Worm (Caenorhabditis elegans): ENCODE measurements around the gene aat-8.

aat-8 gene

ce11 chrIV:3817253-3817652, 47.6 kb downstream of the aat-8 start:
- TF ChIP-seq lin-39 (tag; optimal IDR thresholded peaks at IDR 0.05) (no peak), dmd-6 (GFP tag; IDR thresholded peaks at IDR 0.05) (0 out of 2 replicates have a peak, but pooled peaks have one; percentile 14), set-16 (GFP tag; IDR thresholded peaks at IDR 0.05) (no peak), nhr-28 (tag; optimal IDR thresholded peaks at IDR 0.05) (peak; percentile 5), unc-62 (GFP tag; optimal IDR thresholded peaks at IDR 0.05 in 1 of 2) (peak in 1 of 2 experiments; percentile 86), unc-62 (tag; optimal IDR thresholded peaks at IDR 0.05) (no peak), nhr-42 (GFP tag; IDR thresholded peaks at IDR 0.05) (no peak), nhr-6 (tag; optimal IDR thresholded peaks at IDR 0.05) (no peak), F49E8.2 (tag; optimal IDR thresholded peaks at IDR 0.05; ENCODE audit: borderline replicate concordance) (no peak), aha-1 (tag) (peak; percentile 8)

DNA sequence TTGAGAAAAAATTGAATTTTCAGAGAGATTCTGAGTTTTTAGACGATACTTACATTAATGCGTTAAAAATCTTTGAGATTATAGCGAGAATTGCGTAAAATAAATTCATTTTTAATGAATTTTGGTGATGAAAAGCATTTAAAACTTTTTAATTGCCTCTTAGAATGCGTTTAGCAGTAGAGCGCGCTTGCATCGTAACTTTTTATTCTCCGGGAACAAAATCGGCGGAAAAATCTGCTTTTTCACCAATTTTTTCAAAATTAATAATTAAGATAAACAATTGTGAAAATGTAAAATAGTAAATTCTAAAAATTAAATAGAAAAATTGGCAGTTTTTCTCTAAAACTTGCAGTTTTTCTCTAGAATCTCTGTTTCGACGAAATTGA, 49.6 kb downstream of the aat-8 start:
- TF ChIP-seq lin-38 (GFP tag; IDR thresholded peaks at IDR 0.05) = peak; percentile 81
- TF ChIP-seq set-16 (GFP tag; IDR thresholded peaks at IDR 0.05) = 0 out of 2 replicates have a peak, but pooled peaks have one; percentile 0
- peak; percentile 9 for TF ChIP-seq unc-130 (GFP tag; optimal IDR thresholded peaks at IDR 0.05)
- no peak for TF ChIP-seq hmg-1.1 (GFP tag; IDR thresholded peaks at IDR 0.05)
- peak in 1 of 2 experiments; percentile 39 for TF ChIP-seq unc-62 (GFP tag; optimal IDR thresholded peaks at IDR 0.05 in 1 of 2)
- no peak for TF ChIP-seq unc-62 (tag; optimal IDR thresholded peaks at IDR 0.05)
- no peak for TF ChIP-seq fkh-10 (GFP tag; optimal IDR thresholded peaks at IDR 0.05)

DNA sequence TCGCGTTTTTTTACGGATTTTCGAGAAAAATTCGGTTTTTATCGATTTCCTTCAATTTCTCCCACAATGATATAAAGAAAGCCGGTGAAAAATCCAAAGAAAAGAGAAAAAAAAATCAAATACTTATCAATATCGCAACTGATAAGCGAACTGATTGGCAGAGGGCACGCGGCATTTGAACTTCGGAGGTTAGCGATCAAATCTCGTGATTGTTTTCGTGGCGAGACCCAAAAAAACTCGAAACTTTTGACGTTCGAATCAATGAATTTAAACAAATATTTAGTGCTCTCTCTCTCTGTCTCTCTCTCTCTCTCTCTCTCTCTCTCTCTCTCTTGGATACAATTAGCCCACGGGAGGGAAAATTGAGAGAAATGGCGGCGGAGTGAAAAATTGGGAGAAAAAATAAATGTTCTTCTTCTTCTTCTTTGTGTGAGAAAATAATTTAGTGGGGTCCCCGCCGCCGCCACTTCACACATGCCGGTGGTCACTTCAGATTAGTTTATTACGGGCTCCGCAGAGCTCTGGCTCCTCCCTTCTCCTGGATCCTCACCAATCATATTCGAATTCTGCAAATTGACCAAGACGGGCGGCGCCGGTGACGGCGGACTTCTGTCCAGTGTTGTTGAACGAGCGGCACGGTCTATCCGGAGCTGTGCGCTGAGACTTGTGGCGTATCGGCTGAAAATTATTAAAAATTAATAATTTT, 50.1 kb downstream of the aat-8 start:
- no peak for TF ChIP-seq ZK337.2 (GFP tag; IDR thresholded peaks at IDR 0.05)
- TF ChIP-seq pqm-1 (tag; optimal IDR thresholded peaks at IDR 0.05) = peak; percentile 43
- peak; percentile 0 for TF ChIP-seq mep-1 (tag; optimal IDR thresholded peaks at IDR 0.05)
- no peak for TF ChIP-seq daf-16 (GFP tag; optimal IDR thresholded peaks at IDR 0.05)
- peak; percentile 47 for TF ChIP-seq daf-16 (tag; optimal IDR thresholded peaks at IDR 0.05)
- TF ChIP-seq set-16 (GFP tag; IDR thresholded peaks at IDR 0.05) = peak; percentile 53
- TF ChIP-seq nhr-41 (GFP tag; IDR thresholded peaks at IDR 0.05) = peak; percentile 71; the same call in 1 of the 2 replicates
- TF ChIP-seq dve-1 (tag; optimal IDR thresholded peaks at IDR 0.05; ENCODE audit: insufficient read depth) = peak; percentile 54
- TF ChIP-seq ceh-32 (tag; optimal IDR thresholded peaks at IDR 0.05; ENCODE audit: poor library complexity) = no peak
- peak; percentile 49; the same call in 1 of the 2 replicates for TF ChIP-seq dmd-6 (GFP tag; IDR thresholded peaks at IDR 0.05)
- TF ChIP-seq F37D6.2 (tag; optimal IDR thresholded peaks at IDR 0.05) = no peak
- peak; percentile 55 for TF ChIP-seq nhr-28 (tag; optimal IDR thresholded peaks at IDR 0.05)
- peak in 1 of 2 experiments; percentile 19 for TF ChIP-seq lsy-2 (tag; optimal IDR thresholded peaks at IDR 0.05)
- peak; percentile 43 for TF ChIP-seq hlh-11 (tag; optimal IDR thresholded peaks at IDR 0.05)
- peak; percentile 62 for TF ChIP-seq hlh-30 (tag; optimal IDR thresholded peaks at IDR 0.05; ENCODE audit: insufficient read depth)
- TF ChIP-seq mdl-1 (tag; optimal IDR thresholded peaks at IDR 0.05) = peak in 1 of 2 experiments; percentile 4
- no peak for TF ChIP-seq nhr-102 (tag; optimal IDR thresholded peaks at IDR 0.05)

DNA sequence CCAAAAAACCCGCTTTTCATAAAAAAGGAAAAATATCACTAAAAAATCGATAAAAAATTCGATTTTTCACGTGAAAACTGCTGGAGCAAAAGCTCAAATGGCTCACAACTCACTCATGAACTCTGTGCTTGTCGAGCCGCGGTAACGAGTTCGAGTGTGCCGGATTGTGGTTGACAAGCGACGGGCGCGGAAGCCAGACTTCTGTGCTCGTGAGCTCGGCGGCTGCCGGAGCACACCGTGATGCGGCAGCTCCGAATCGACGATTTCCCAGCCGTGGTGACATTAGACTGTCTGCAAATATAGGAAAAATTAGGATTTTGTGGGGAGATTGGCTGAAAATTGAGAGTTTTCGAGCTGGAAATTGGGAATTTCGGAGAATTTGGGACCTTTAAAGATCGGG, 52.0 kb downstream of the aat-8 start:
- TF ChIP-seq cey-2 (tag; optimal IDR thresholded peaks at IDR 0.05; ENCODE audit: borderline replicate concordance, insufficient read depth) (no peak), nhr-42 (GFP tag; IDR thresholded peaks at IDR 0.05) (no peak), F10B5.3 (tag; optimal IDR thresholded peaks at IDR 0.05) (no peak), egl-43 (GFP tag; IDR thresholded peaks at IDR 0.05) (no peak), mes-2 (tag; optimal IDR thresholded peaks at IDR 0.05; ENCODE audit: poor library complexity, severe bottlenecking) (no peak), set-16 (GFP tag; IDR thresholded peaks at IDR 0.05) (peak; percentile 78), spr-1 (tag; optimal IDR thresholded peaks at IDR 0.05) (no peak), F37D6.2 (tag; optimal IDR thresholded peaks at IDR 0.05) (no peak)
